Fruit fly (Drosophila melanogaster) whole organism, embryonic: ENCODE measurements around the gene Vti1a.

Source experiments
- Adf1 ChIP-seq: fragments of 200-800 bp; sonication (Bioruptor generic); IDR thresholded peaks from 2 replicates; pipeline ENCODE4 v1.3.6; 2022; ENCODE audit warnings: missing biosample characterization, missing genetic modification characterization
- B-H1 ChIP-seq: fragments of 200-800 bp; sonication (Bioruptor generic); IDR thresholded peaks from 3 replicates; pipeline ENCODE4 v1.3.6; 2022; ENCODE audit warnings: missing biosample characterization, missing genetic modification characterization
- B-H2 ChIP-seq: fragments of 200-800 bp; sonication (Bioruptor generic); optimal IDR thresholded peaks from 2 replicates; lab custom pipeline; 2018; ENCODE audit warnings: missing biosample characterization, mild to moderate bottlenecking, missing genetic modification characterization
- CG10267 ChIP-seq: fragments of 200-800 bp; sonication (Bioruptor generic); optimal IDR thresholded peaks from 2 replicates; lab custom pipeline; 2018; ENCODE audit warnings: missing biosample characterization, mild to moderate bottlenecking, missing genetic modification characterization, moderate library complexity
- CG11247 ChIP-seq: fragments of 200-800 bp; sonication (Bioruptor generic); IDR thresholded peaks from 2 replicates; pipeline ENCODE4 v1.3.6; 2022; ENCODE audit warnings: missing biosample characterization, missing genetic modification characterization
- CG12236 ChIP-seq: fragments of 200-800 bp; sonication (Bioruptor generic); optimal IDR thresholded peaks from 2 replicates; lab custom pipeline; 2016; ENCODE audit warnings: missing biosample characterization, missing genetic modification characterization
- CG12744 ChIP-seq: fragments of 200-800 bp; sonication (Bioruptor generic); optimal IDR thresholded peaks from 2 replicates; lab custom pipeline; 2016; ENCODE audit warnings: missing biosample characterization, missing genetic modification characterization
- CG13296 ChIP-seq: fragments of 200-800 bp; sonication (Bioruptor generic); optimal IDR thresholded peaks from 3 replicates; lab custom pipeline; 2018; ENCODE audit warnings: missing biosample characterization, mild to moderate bottlenecking, missing genetic modification characterization
- CG1603 ChIP-seq: fragments of 200-800 bp; sonication (Bioruptor generic); optimal IDR thresholded peaks from 2 replicates; lab custom pipeline; 2019; ENCODE audit warnings: missing biosample characterization, mild to moderate bottlenecking, missing genetic modification characterization, moderate library complexity
- CG1832 ChIP-seq: fragments of 200-800 bp; sonication (Bioruptor generic); optimal IDR thresholded peaks from 2 replicates; lab custom pipeline; 2017; ENCODE audit warnings: missing biosample characterization, mild to moderate bottlenecking, missing genetic modification characterization, inconsistent platforms
- CG2199 ChIP-seq: fragments of 200-800 bp; sonication (Bioruptor generic); IDR thresholded peaks from 3 replicates; pipeline ENCODE4 v1.3.6; 2022; ENCODE audit warnings: missing biosample characterization, missing genetic modification characterization
- CG2202 ChIP-seq: fragments of 200-800 bp; sonication (Bioruptor generic); optimal IDR thresholded peaks from 2 replicates; lab custom pipeline; 2018; ENCODE audit warnings: missing biosample characterization, mild to moderate bottlenecking, missing genetic modification characterization
- CG2875 ChIP-seq: fragments of 200-800 bp; sonication (Bioruptor generic); optimal IDR thresholded peaks from 2 replicates; lab custom pipeline; 2017; ENCODE audit warnings: missing biosample characterization, mild to moderate bottlenecking, missing genetic modification characterization, missing genetic modification reagents
- CG30403 ChIP-seq: fragments of 200-800 bp; sonication (Bioruptor generic); optimal IDR thresholded peaks from 3 replicates; lab custom pipeline; 2016; ENCODE audit warnings: missing biosample characterization, missing genetic modification characterization
- CG4328 ChIP-seq: fragments of 200-800 bp; sonication (Bioruptor generic); optimal IDR thresholded peaks from 3 replicates; lab custom pipeline; 2017; ENCODE audit warnings: missing biosample characterization, missing genetic modification reagents, missing genetic modification characterization
- CG43689 ChIP-seq: fragments of 200-800 bp; sonication (Bioruptor generic); IDR thresholded peaks from 2 replicates; pipeline ENCODE4 v1.3.6; 2022; ENCODE audit warnings: missing biosample characterization, missing genetic modification characterization
- CG5953 ChIP-seq: fragments of 200-800 bp; sonication (Bioruptor generic); IDR thresholded peaks from 2 replicates; pipeline ENCODE4 v1.3.6; 2022; ENCODE audit warnings: missing biosample characterization, missing genetic modification characterization
- CG6813 ChIP-seq: fragments of 200-800 bp; sonication (Bioruptor generic); optimal IDR thresholded peaks from 2 replicates; lab custom pipeline; 2017; ENCODE audit warnings: missing biosample characterization, missing genetic modification characterization, mild to moderate bottlenecking, moderate library complexity, missing genetic modification reagents
- Camta ChIP-seq: fragments of 200-800 bp; sonication (Bioruptor generic); optimal IDR thresholded peaks from 2 replicates; lab custom pipeline; 2016; ENCODE audit warnings: missing biosample characterization, missing genetic modification characterization
- Dfd ChIP-seq, 2 experiments: fragments of >200 bp; optimal IDR thresholded peaks; 2 replicates each; lab custom pipeline; 2017; ENCODE audit warnings: missing biosample characterization in 2 of 2, missing genetic modification characterization in 2 of 2
- Elba2 ChIP-seq: fragments of 200-800 bp; sonication (Bioruptor generic); optimal IDR thresholded peaks from 3 replicates; lab custom pipeline; 2016; ENCODE audit warnings: missing biosample characterization, missing genetic modification characterization
- Fer2 ChIP-seq: fragments of 200-800 bp; sonication (Bioruptor generic); optimal IDR thresholded peaks from 2 replicates; lab custom pipeline; 2018; ENCODE audit warnings: missing biosample characterization, mild to moderate bottlenecking, missing genetic modification characterization, moderate library complexity
- Hmr ChIP-seq: fragments of 200-800 bp; sonication (Bioruptor generic); optimal IDR thresholded peaks from 3 replicates; lab custom pipeline; 2017; ENCODE audit warnings: mild to moderate bottlenecking, missing biosample characterization, missing genetic modification reagents, missing genetic modification characterization
- Hr39 ChIP-seq: fragments of >200 bp; optimal IDR thresholded peaks from 2 replicates; lab custom pipeline; 2017
- Mrtf ChIP-seq: fragments of 200-800 bp; sonication (Bioruptor generic); IDR thresholded peaks from 3 replicates; pipeline ENCODE4 v1.3.6; 2022; ENCODE audit warnings: missing biosample characterization, missing genetic modification characterization
- NFAT ChIP-seq: fragments of 200-800 bp; sonication (Bioruptor generic); IDR thresholded peaks from 2 replicates; pipeline ENCODE4 v1.3.6; 2022; ENCODE audit warnings: missing biosample characterization, missing genetic modification characterization
- Pdp1 ChIP-seq, 2 experiments: fragments of 200-800 bp; sonication (Bioruptor generic); optimal IDR thresholded peaks; 3 replicates each; lab custom pipeline; 2016; ENCODE audit warnings: missing biosample characterization in 2 of 2, missing genetic modification characterization in 2 of 2, mild to moderate bottlenecking in 1 of 2, moderate library complexity in 1 of 2
- Sry-β ChIP-seq: fragments of 200-800 bp; sonication (Bioruptor generic); optimal IDR thresholded peaks from 2 replicates; lab custom pipeline; 2018; ENCODE audit warnings: missing biosample characterization, mild to moderate bottlenecking, missing genetic modification characterization, moderate library complexity
- Taf1 ChIP-seq: fragments of 200-800 bp; sonication (Bioruptor generic); IDR thresholded peaks from 2 replicates; pipeline ENCODE4 v1.3.6; 2022; ENCODE audit warnings: missing biosample characterization, missing genetic modification characterization
- Trl ChIP-seq, 3 experiments: fragments of >200 bp in 2 of 3; fragments of 200-800 bp in 1 of 3; sonication (Bioruptor generic) in 1 of 3; optimal IDR thresholded peaks; 2 replicates in 1 of 3; 3 replicates in 2 of 3; lab custom pipeline; 2016 to 2017; ENCODE audit warnings: missing biosample characterization in 1 of 3, missing genetic modification characterization in 1 of 3
- btn ChIP-seq: fragments of 200-800 bp; sonication (Bioruptor generic); optimal IDR thresholded peaks from 2 replicates; lab custom pipeline; 2016; ENCODE audit warnings: missing biosample characterization, missing genetic modification characterization
- cg ChIP-seq: fragments of 200-800 bp; sonication (Bioruptor generic); optimal IDR thresholded peaks from 3 replicates; lab custom pipeline; 2019; ENCODE audit warnings: missing biosample characterization, mild to moderate bottlenecking, missing genetic modification characterization, moderate library complexity
- chinmo ChIP-seq: fragments of 200-800 bp; sonication (Bioruptor generic); IDR thresholded peaks from 4 replicates; pipeline ENCODE4 v1.3.6; 2022; ENCODE audit warnings: missing biosample characterization, missing genetic modification characterization; ENCODE audit not compliant: partially characterized antibody
- crol ChIP-seq: fragments of 200-800 bp; sonication (Bioruptor generic); IDR thresholded peaks from 2 replicates; pipeline ENCODE4 v1.3.6; 2022; ENCODE audit warnings: missing biosample characterization, missing genetic modification characterization
- dati ChIP-seq: fragments of 200-800 bp; sonication (Bioruptor generic); IDR thresholded peaks from 2 replicates; pipeline ENCODE4 v1.3.6; 2022; ENCODE audit warnings: missing biosample characterization, missing genetic modification characterization
- ewg ChIP-seq: fragments of 200-800 bp; sonication (Bioruptor generic); optimal IDR thresholded peaks from 3 replicates; lab custom pipeline; 2017; ENCODE audit warnings: mild to moderate bottlenecking, missing biosample characterization, missing genetic modification reagents, missing genetic modification characterization
- fu2 ChIP-seq: fragments of 200-800 bp; sonication (Bioruptor generic); optimal IDR thresholded peaks from 2 replicates; lab custom pipeline; 2016; ENCODE audit warnings: missing biosample characterization, missing genetic modification characterization
- gro ChIP-seq: fragments of 200-800 bp; sonication (Bioruptor generic); optimal IDR thresholded peaks from 2 replicates; lab custom pipeline; 2016; ENCODE audit warnings: missing biosample characterization, missing genetic modification characterization
- lbe ChIP-seq: fragments of 200-800 bp; sonication (Bioruptor generic); optimal IDR thresholded peaks from 2 replicates; lab custom pipeline; 2016; ENCODE audit warnings: missing biosample characterization, mild to moderate bottlenecking, missing genetic modification characterization
- lilli ChIP-seq: fragments of 200-800 bp; sonication (Bioruptor generic); optimal IDR thresholded peaks from 3 replicates; lab custom pipeline; 2016; ENCODE audit warnings: missing biosample characterization, missing genetic modification characterization
- pho ChIP-seq: fragments of 200-800 bp; sonication (Bioruptor generic); optimal IDR thresholded peaks from 2 replicates; lab custom pipeline; 2016; ENCODE audit warnings: missing biosample characterization, missing genetic modification characterization
- pum ChIP-seq: fragments of 200-800 bp; sonication (Bioruptor generic); optimal IDR thresholded peaks from 2 replicates; lab custom pipeline; 2016; ENCODE audit warnings: missing biosample characterization, missing genetic modification characterization
- schlank ChIP-seq: fragments of 200-800 bp; sonication (Bioruptor generic); optimal IDR thresholded peaks from 2 replicates; lab custom pipeline; 2018; ENCODE audit warnings: missing biosample characterization, mild to moderate bottlenecking, missing genetic modification characterization
- so ChIP-seq: fragments of 200-800 bp; sonication (Bioruptor generic); IDR thresholded peaks from 3 replicates; pipeline ENCODE4 v1.3.6; 2022; ENCODE audit warnings: missing biosample characterization, missing genetic modification characterization
- sr ChIP-seq: fragments of 200-800 bp; sonication (Bioruptor generic); IDR thresholded peaks from 3 replicates; pipeline ENCODE4 v1.3.6; 2022; ENCODE audit warnings: missing biosample characterization, missing genetic modification characterization
- tap ChIP-seq: fragments of 200-800 bp; optimal IDR thresholded peaks from 3 replicates; lab custom pipeline; 2019; ENCODE audit warnings: missing biosample characterization, mild to moderate bottlenecking, missing genetic modification characterization, moderate library complexity
- vvl ChIP-seq: fragments of 200-800 bp; sonication (Bioruptor generic); IDR thresholded peaks from 2 replicates; pipeline ENCODE4 v1.3.6; 2022; ENCODE audit warnings: missing biosample characterization, missing genetic modification characterization
- yki ChIP-seq: fragments of >200 bp; optimal IDR thresholded peaks from 3 replicates; lab custom pipeline; 2018
- zen2 ChIP-seq: fragments of 200-800 bp; sonication (Bioruptor generic); IDR thresholded peaks from 3 replicates; pipeline ENCODE4 v1.3.6; 2022; ENCODE audit warnings: missing biosample characterization, missing genetic modification characterization; ENCODE audit not compliant: partially characterized antibody
- zfh1 ChIP-seq: fragments of 200-800 bp; sonication (Bioruptor generic); IDR thresholded peaks from 3 replicates; pipeline ENCODE4 v1.3.6; 2022; ENCODE audit warnings: missing biosample characterization, missing genetic modification characterization

Gene Vti1a

DNA sequence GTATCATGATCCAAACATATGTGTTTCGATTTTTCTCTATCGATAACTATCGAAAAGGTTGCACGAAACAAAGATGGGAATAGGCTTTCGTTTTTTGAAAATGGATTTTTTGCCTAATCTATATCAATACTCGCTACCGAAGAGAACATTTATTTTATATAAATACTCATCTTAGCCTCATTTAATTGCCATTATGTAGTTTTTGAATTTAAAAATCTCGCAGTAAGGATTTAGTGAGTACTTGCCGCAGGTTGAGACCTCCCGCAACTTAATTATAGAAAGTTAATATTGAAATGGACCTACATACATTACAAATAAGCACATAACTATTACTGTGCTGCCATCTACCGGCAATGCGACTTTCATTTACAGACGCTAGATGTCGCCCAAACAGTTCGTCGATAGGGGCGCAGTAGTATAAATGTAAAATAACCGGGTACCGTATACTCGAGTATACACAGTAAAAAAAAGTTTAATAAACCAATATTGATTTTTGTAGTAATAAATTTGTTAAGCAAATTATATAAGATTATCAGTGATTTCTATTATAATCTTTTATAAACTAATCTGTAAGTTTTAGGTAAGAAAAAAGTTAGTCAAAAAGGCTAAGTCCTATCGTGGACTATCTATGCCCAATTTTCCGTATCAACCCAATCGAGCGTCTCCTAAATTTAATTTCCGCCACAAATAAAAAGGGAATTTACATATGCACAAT, 19.3 kb upstream of the Vti1a start, which contains the start of gene CG13896 (continued):
- TF ChIP-seq zen2 (GFP tag; lab: Robert Waterston, UW) (peak; percentile 52; the same call in 1 of the 3 replicates), lilli (peak; percentile 92), fu2 (GFP tag; lab: Kevin White, UChicago) (peak; percentile 78), CG2199 (GFP tag; lab: Robert Waterston, UW) (peak; percentile 97), B-H2 (GFP tag; lab: Kevin White, UChicago) (peak; percentile 75), Elba2 (GFP tag; lab: Kevin White, UChicago) (peak; percentile 55), CG13296 (GFP tag; lab: Kevin White, UChicago) (peak; percentile 63), B-H1 (GFP tag; lab: Robert Waterston, UW) (peak; percentile 47; the same call in 1 of the 3 replicates), schlank (tag; lab: Kevin White, UChicago) (peak; percentile 60), Hmr (GFP tag; lab: Kevin White, UChicago) (peak; percentile 92), zfh1 (peak; percentile 91), CG1832 (GFP tag; lab: Kevin White, UChicago) (no peak), dati (GFP tag; lab: Robert Waterston, UW) (peak; percentile 68), Dfd (GFP tag; optimal IDR thresholded peaks at IDR 0.05; lab: Kevin White, UChicago) (no peak), Camta (GFP tag; lab: Kevin White, UChicago) (peak; percentile 89), tap (tag; lab: Kevin White, UChicago) (peak; percentile 61), Trl (optimal IDR thresholded peaks at IDR 0.05; lab: Kevin White, UChicago) (no peak), Trl (GFP tag; optimal IDR thresholded peaks at IDR 0.05; lab: Kevin White, UChicago) (peak; percentile 95), CG12744 (GFP tag; lab: Kevin White, UChicago) (peak; percentile 87), pum (GFP tag; lab: Kevin White, UChicago) (peak; percentile 93), Pdp1 (GFP tag; optimal IDR thresholded peaks at IDR 0.05; lab: Kevin White, UChicago) (peak; percentile 92 to 94), Sry-β (GFP tag; lab: Kevin White, UChicago) (peak; percentile 2), crol (peak; percentile 43), vvl (GFP tag; lab: Robert Waterston, UW) (peak; percentile 91), CG2202 (tag; lab: Kevin White, UChicago) (peak; percentile 53), CG12236 (GFP tag; lab: Kevin White, UChicago) (peak; percentile 72), chinmo (GFP tag; lab: Robert Waterston, UW) (no peak), CG10267 (tag; lab: Kevin White, UChicago) (peak; percentile 83), Adf1 (GFP tag; lab: Robert Waterston, UW) (peak; percentile 58), NFAT (GFP tag; lab: Robert Waterston, UW) (peak; percentile 96), sr (GFP tag; lab: Robert Waterston, UW) (0 out of 3 replicates have a peak, but pooled peaks have one; percentile 6), CG5953 (GFP tag; lab: Robert Waterston, UW) (peak; percentile 58; the same call in 1 of the 2 replicates), cg (GFP tag; lab: Kevin White, UChicago) (no peak), Fer2 (tag; lab: Kevin White, UChicago) (peak; percentile 52), CG43689 (GFP tag; lab: Robert Waterston, UW) (peak; percentile 30; the same call in 1 of the 2 replicates), lbe (peak; percentile 73), Taf1 (GFP tag; lab: Robert Waterston, UW) (peak; percentile 74; the same call in 1 of the 2 replicates), CG2875 (peak; percentile 71), so (GFP tag; lab: Robert Waterston, UW) (peak; percentile 69; the same call in 2 of the 3 replicates), Mrtf (GFP tag; lab: Robert Waterston, UW) (peak; percentile 93), Hr39 (no peak), btn (GFP tag; lab: Kevin White, UChicago) (peak; percentile 57), CG6813 (peak; percentile 78), yki (lab: Kevin White, UChicago) (no peak), ewg (GFP tag; lab: Kevin White, UChicago) (peak; percentile 65), pho (peak; percentile 82), CG4328 (GFP tag; lab: Kevin White, UChicago) (peak; percentile 60), CG1603 (tag; lab: Kevin White, UChicago) (peak; percentile 91), CG11247 (GFP tag; lab: Robert Waterston, UW) (peak; percentile 95), gro (GFP tag; lab: Kevin White, UChicago) (peak; percentile 84), CG30403 (GFP tag; lab: Kevin White, UChicago) (peak; percentile 95)
